Fruit fly (Drosophila melanogaster): Measurements from ENCODE around the gene CG11583.

Gene CG11583

dm6 chr3L:4232724-4233367 is 49.8 kb downstream of the CG11583 start (continued):
- peak; percentile 53 for TF ChIP-seq CG18262 (tag; optimal IDR thresholded peaks at IDR 0.05)
- TF ChIP-seq D19B (GFP tag; optimal IDR thresholded peaks at IDR 0.05) = peak; percentile 12
- peak; percentile 24 for TF ChIP-seq CG13424 (tag; optimal IDR thresholded peaks at IDR 0.05)
- peak; percentile 41 for TF ChIP-seq Sox100B (GFP tag; optimal IDR thresholded peaks at IDR 0.05)
- peak; percentile 31 for TF ChIP-seq CG10979 (tag; optimal IDR thresholded peaks at IDR 0.05)
- peak; percentile 53 for TF ChIP-seq CG11504 (tag; optimal IDR thresholded peaks at IDR 0.05)
- no peak for TF ChIP-seq pnt (GFP tag; optimal IDR thresholded peaks at IDR 0.05)
- peak; percentile 45 for TF ChIP-seq Sox102F (GFP tag; optimal IDR thresholded peaks at IDR 0.05)
- TF ChIP-seq row (GFP tag; IDR thresholded peaks at IDR 0.05) = peak; percentile 55
- peak; percentile 50 for TF ChIP-seq Oli (tag; optimal IDR thresholded peaks at IDR 0.05)
- no peak for TF ChIP-seq tll (GFP tag; optimal IDR thresholded peaks at IDR 0.05)
- TF ChIP-seq CG14441 (GFP tag; IDR thresholded peaks at IDR 0.05) = no peak
- TF ChIP-seq CG8924 (tag; optimal IDR thresholded peaks at IDR 0.05) = peak; percentile 19
- peak; percentile 91 for TF ChIP-seq sug (tag; optimal IDR thresholded peaks at IDR 0.05)
- TF ChIP-seq Ssrp (tag; optimal IDR thresholded peaks at IDR 0.05) = peak; percentile 26
- TF ChIP-seq CG6683 (GFP tag; optimal IDR thresholded peaks at IDR 0.05) = no peak
- TF ChIP-seq gro (GFP tag; optimal IDR thresholded peaks at IDR 0.05) = peak; percentile 22
- peak; percentile 36 for TF ChIP-seq dmrt11E (tag; optimal IDR thresholded peaks at IDR 0.05)
- no peak for TF ChIP-seq CG3407 (GFP tag; optimal IDR thresholded peaks at IDR 0.05)
- TF ChIP-seq gsb-n (tag; optimal IDR thresholded peaks at IDR 0.05) = peak; percentile 7
- TF ChIP-seq CG9817 (tag; optimal IDR thresholded peaks at IDR 0.05) = peak; percentile 12
- TF ChIP-seq lmd (GFP tag; IDR thresholded peaks at IDR 0.05) = no peak
- TF ChIP-seq Ets97D (GFP tag; optimal IDR thresholded peaks at IDR 0.05) = peak; percentile 2
- peak; percentile 24 for TF ChIP-seq CG9437 (GFP tag; optimal IDR thresholded peaks at IDR 0.05)
- peak; percentile 1 for TF ChIP-seq Blimp-1 (GFP tag; optimal IDR thresholded peaks at IDR 0.05)
- TF ChIP-seq CG10209 (GFP tag; optimal IDR thresholded peaks at IDR 0.05) = peak; percentile 21
- peak; percentile 56 for TF ChIP-seq nmo (GFP tag; optimal IDR thresholded peaks at IDR 0.05)
- no peak for TF ChIP-seq prd (optimal IDR thresholded peaks at IDR 0.05)
- TF ChIP-seq prd (GFP tag; IDR thresholded peaks at IDR 0.05) = no peak
- peak; percentile 98 for TF ChIP-seq D19A (tag; optimal IDR thresholded peaks at IDR 0.05)
- no peak for TF ChIP-seq Neu2 (GFP tag; optimal IDR thresholded peaks at IDR 0.05; ENCODE audit: borderline replicate concordance)
- no peak for TF ChIP-seq CG15011 (GFP tag; optimal IDR thresholded peaks at IDR 0.05)
- TF ChIP-seq maf-S (GFP tag; optimal IDR thresholded peaks at IDR 0.05) = no peak
- TF ChIP-seq CG15601 (tag; optimal IDR thresholded peaks at IDR 0.05) = no peak
- no peak for TF ChIP-seq mld (GFP tag; IDR thresholded peaks at IDR 0.05; ENCODE audit: partially characterized antibody)
- TF ChIP-seq CG17328 (GFP tag; IDR thresholded peaks at IDR 0.05) = no peak
- no peak for TF ChIP-seq zf30C (GFP tag; optimal IDR thresholded peaks at IDR 0.05)
- TF ChIP-seq CG6854 (GFP tag; optimal IDR thresholded peaks at IDR 0.05) = no peak
- TF ChIP-seq CG11696 (GFP tag; IDR thresholded peaks at IDR 0.05) = no peak
- peak in 1 of 2 experiments; percentile 16 for TF ChIP-seq dpn (GFP tag; optimal IDR thresholded peaks at IDR 0.05)
- TF ChIP-seq gem (tag; optimal IDR thresholded peaks at IDR 0.05) = peak; percentile 59
- no peak for TF ChIP-seq Hand (GFP tag; optimal IDR thresholded peaks at IDR 0.05)
- peak in 1 of 3 experiments; percentile 47 for TF ChIP-seq lola (GFP tag; optimal IDR thresholded peaks at IDR 0.05)
- TF ChIP-seq CG1792 (GFP tag; optimal IDR thresholded peaks at IDR 0.05) = no peak
- peak; percentile 41 for TF ChIP-seq CG2120 (GFP tag; optimal IDR thresholded peaks at IDR 0.05)
- TF ChIP-seq CG13894 (tag; optimal IDR thresholded peaks at IDR 0.05) = no peak
- TF ChIP-seq peb (GFP tag; IDR thresholded peaks at IDR 0.05) = no peak
